Worm (Caenorhabditis elegans) whole organism, L1 larva: ENCODE results near the gene try-4.

Source experiments
- ama-1 ChIP-seq: fragments of 150-350 bp; optimal IDR thresholded peaks from 2 replicates; lab custom pipeline; 2014
- blmp-1 ChIP-seq: fragments of 150-350 bp; optimal IDR thresholded peaks from 2 replicates; lab custom pipeline; 2014; ENCODE audit warnings: missing biosample characterization, missing genetic modification characterization
- ceh-63 ChIP-seq: fragments of 200-800 bp; sonication (Bioruptor generic); optimal IDR thresholded peaks from 2 replicates; lab custom pipeline; 2018; ENCODE audit warnings: mild to moderate bottlenecking, missing genetic modification characterization, missing compliant biosample characterization
- ceh-8 ChIP-seq: fragments of 200-800 bp; sonication (Bioruptor generic); optimal IDR thresholded peaks from 2 replicates; lab custom pipeline; 2018; ENCODE audit warnings: mild to moderate bottlenecking, missing genetic modification characterization, moderate library complexity, missing compliant biosample characterization
- ceh-88 ChIP-seq: fragments of 200-800 bp; sonication (Bioruptor generic); IDR thresholded peaks from 2 replicates; pipeline ENCODE4 v1.3.6; 2022; ENCODE audit warnings: missing genetic modification characterization, missing compliant biosample characterization
- dsc-1 ChIP-seq: sonication (generic microtip); optimal IDR thresholded peaks from 2 replicates; lab custom pipeline; 2016; ENCODE audit warnings: mild to moderate bottlenecking, missing genetic modification characterization, missing compliant biosample characterization
- efl-1 ChIP-seq, 4 experiments: fragments of 150-350 bp; optimal IDR thresholded peaks in 3 of 4; peaks in 1 of 4; 1 replicate in 1 of 4; 2 replicates in 3 of 4; lab custom pipeline; 2014; ENCODE audit warnings: missing biosample characterization in 2 of 4, missing genetic modification characterization in 2 of 4, missing genetic modification reagents in 2 of 4
- egl-13 ChIP-seq: sonication (generic microtip); optimal IDR thresholded peaks from 2 replicates; lab custom pipeline; 2016; ENCODE audit warnings: missing genotype, missing genetic modification reagents, missing genetic modification characterization, missing compliant biosample characterization
- egl-27 ChIP-seq, 2 experiments: fragments of 150-350 bp in 1 of 2; sonication (generic microtip); optimal IDR thresholded peaks; 3 replicates each; lab custom pipeline; 2017 to 2018; ENCODE audit warnings: missing biosample characterization in 2 of 2, missing genetic modification characterization in 2 of 2, missing genetic modification reagents in 2 of 2
- elt-2 ChIP-seq: sonication (generic microtip); optimal IDR thresholded peaks from 2 replicates; lab custom pipeline; 2016; ENCODE audit warnings: missing genetic modification characterization, mild to moderate bottlenecking, inconsistent platforms, missing compliant biosample characterization, missing genetic modification reagents
- fkh-8 ChIP-seq: sonication (generic microtip); optimal IDR thresholded peaks from 2 replicates; lab custom pipeline; 2016; ENCODE audit warnings: mild to moderate bottlenecking, missing genetic modification characterization, missing compliant biosample characterization
- fos-1 ChIP-seq: fragments of 150-350 bp; optimal IDR thresholded peaks from 2 replicates; lab custom pipeline; 2014; ENCODE audit warnings: missing biosample characterization, missing genetic modification characterization
- grh-1 ChIP-seq: fragments of 200-800 bp; sonication (Bioruptor generic); IDR thresholded peaks from 2 replicates; pipeline ENCODE4 v1.3.6; 2022; ENCODE audit warnings: missing genetic modification reagents, missing genetic modification characterization, missing compliant biosample characterization
- hlh-4 ChIP-seq: sonication (generic microtip); optimal IDR thresholded peaks from 2 replicates; lab custom pipeline; 2016; ENCODE audit warnings: mild to moderate bottlenecking, missing genetic modification characterization, missing compliant biosample characterization
- hpl-2 ChIP-seq: fragments of 150-350 bp; optimal IDR thresholded peaks from 2 replicates; lab custom pipeline; 2014; ENCODE audit warnings: missing biosample characterization, missing genetic modification reagents, missing genetic modification characterization
- isw-1 ChIP-seq: fragments of 200-800 bp; sonication (Bioruptor generic); IDR thresholded peaks from 2 replicates; pipeline ENCODE4 v1.3.6; 2022; ENCODE audit warnings: missing genetic modification characterization, missing compliant biosample characterization
- jun-1 ChIP-seq: fragments of 150-350 bp; optimal IDR thresholded peaks from 2 replicates; lab custom pipeline; 2014; ENCODE audit warnings: missing biosample characterization, missing genetic modification reagents, missing genetic modification characterization
- lin-13 ChIP-seq: fragments of 150-350 bp; optimal IDR thresholded peaks from 2 replicates; lab custom pipeline; 2014; ENCODE audit warnings: missing biosample characterization, missing genetic modification reagents, missing genetic modification characterization
- lin-14 ChIP-seq: fragments of 200-800 bp; sonication (Bioruptor generic); optimal IDR thresholded peaks from 2 replicates; lab custom pipeline; 2018; ENCODE audit warnings: mild to moderate bottlenecking, missing genetic modification characterization, moderate library complexity, missing compliant biosample characterization
- lin-15B ChIP-seq: fragments of 150-350 bp; sonication (generic microtip); optimal IDR thresholded peaks from 3 replicates; lab custom pipeline; 2014; ENCODE audit warnings: missing biosample characterization, missing genetic modification characterization
- lin-35 ChIP-seq, 2 experiments: fragments of 150-350 bp; optimal IDR thresholded peaks; 2 replicates each; lab custom pipeline; 2014; ENCODE audit warnings: missing biosample characterization in 2 of 2, missing genetic modification characterization in 2 of 2, missing genetic modification reagents in 2 of 2
- lin-39 ChIP-seq: fragments of 150-350 bp; optimal IDR thresholded peaks from 2 replicates; lab custom pipeline; 2014; ENCODE audit warnings: missing biosample characterization, missing genetic modification reagents, missing genetic modification characterization
- lsy-2 ChIP-seq, 2 experiments: fragments of 150-350 bp; optimal IDR thresholded peaks; 2 replicates each; lab custom pipeline; 2014; ENCODE audit warnings: missing biosample characterization in 2 of 2, missing genetic modification characterization in 2 of 2
- mab-9 ChIP-seq: fragments of 200-800 bp; sonication (Bioruptor generic); IDR thresholded peaks from 2 replicates; pipeline ENCODE4 v1.3.6; 2022; ENCODE audit warnings: missing genetic modification reagents, missing genetic modification characterization, missing compliant biosample characterization
- mef-2 ChIP-seq: fragments of 150-350 bp; optimal IDR thresholded peaks from 2 replicates; lab custom pipeline; 2014; ENCODE audit warnings: missing biosample characterization, missing genetic modification characterization
- nhr-11 ChIP-seq: fragments of 150-350 bp; optimal IDR thresholded peaks from 2 replicates; lab custom pipeline; 2014; ENCODE audit warnings: missing biosample characterization, missing genetic modification characterization
- nhr-12 ChIP-seq: sonication (generic microtip); optimal IDR thresholded peaks from 2 replicates; lab custom pipeline; 2017; ENCODE audit warnings: missing biosample characterization, missing genetic modification characterization
- nhr-19 ChIP-seq: fragments of 200-800 bp; sonication (Bioruptor generic); conservative IDR thresholded peaks from 2 replicates; pipeline ENCODE4 v1.3.6; 2022; ENCODE audit warnings: missing genetic modification characterization, missing compliant biosample characterization
- nhr-71 ChIP-seq: sonication (generic microtip); optimal IDR thresholded peaks from 2 replicates; lab custom pipeline; 2016; ENCODE audit warnings: mild to moderate bottlenecking, missing genetic modification characterization, moderate library complexity, missing compliant biosample characterization
- nhr-85 ChIP-seq: sonication (generic microtip); peaks from one replicate; lab custom pipeline; 2016; ENCODE audit warnings: missing genetic modification characterization, inconsistent platforms, missing compliant biosample characterization
- pax-3 ChIP-seq: fragments of 200-800 bp; sonication (Bioruptor generic); optimal IDR thresholded peaks from 2 replicates; lab custom pipeline; 2018; ENCODE audit warnings: mild to moderate bottlenecking, missing genetic modification characterization, moderate library complexity, missing compliant biosample characterization
- skn-1 ChIP-seq: fragments of 150-350 bp; optimal IDR thresholded peaks from 2 replicates; lab custom pipeline; 2014; ENCODE audit warnings: missing biosample characterization, missing genetic modification characterization
- snu-23 ChIP-seq: sonication (generic microtip); optimal IDR thresholded peaks from 2 replicates; lab custom pipeline; 2016; ENCODE audit warnings: missing genetic modification characterization, missing compliant biosample characterization
- sox-4 ChIP-seq: sonication (generic microtip); optimal IDR thresholded peaks from 2 replicates; lab custom pipeline; 2016; ENCODE audit warnings: missing genetic modification characterization, missing compliant biosample characterization
- unc-130 ChIP-seq: fragments of 150-350 bp; optimal IDR thresholded peaks from 2 replicates; lab custom pipeline; 2017; ENCODE audit warnings: missing biosample characterization, missing genetic modification characterization, inconsistent platforms
- ztf-11 ChIP-seq, 2 experiments: sonication (generic microtip); optimal IDR thresholded peaks; 2 replicates each; lab custom pipeline; 2016 to 2017; ENCODE audit warnings: missing genetic modification characterization in 2 of 2, missing biosample characterization in 1 of 2, missing compliant biosample characterization in 1 of 2
- ztf-4 ChIP-seq: fragments of 150-350 bp; optimal IDR thresholded peaks from 2 replicates; lab custom pipeline; 2014; ENCODE audit warnings: missing biosample characterization, missing genetic modification characterization

Gene try-4

DNA sequence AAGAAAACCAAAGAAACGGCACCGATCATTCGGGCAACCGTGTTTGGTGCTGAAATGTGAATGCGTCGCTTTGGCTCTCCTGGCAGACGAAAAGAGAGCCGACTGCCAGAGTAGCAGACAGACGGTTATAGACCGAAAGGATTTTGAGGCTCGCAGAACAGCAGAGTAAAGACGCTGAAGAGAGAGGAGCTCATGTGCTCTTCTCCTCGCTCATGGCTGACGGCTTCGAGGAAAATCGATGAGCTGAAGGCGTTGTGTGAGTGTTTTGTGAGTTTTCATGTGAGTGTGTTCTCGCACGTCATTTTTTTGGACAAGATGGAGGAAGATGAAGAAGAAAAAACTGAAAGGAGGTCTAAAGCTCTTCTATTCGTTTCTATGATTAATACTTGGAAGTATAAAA, 32.1 kb downstream of the try-4 start, which contains the start of gene sbt-1 (continued):
- no peak for TF ChIP-seq egl-27 (tag; optimal IDR thresholded peaks at IDR 0.05; lab: Kevin White, UChicago)
- peak; percentile 38 for TF ChIP-seq dsc-1
- TF ChIP-seq hpl-2 (GFP tag; lab: Kevin White, UChicago), result no peak
- TF ChIP-seq ceh-8 (GFP tag; lab: Kevin White, UChicago), result no peak
- TF ChIP-seq egl-13 (tag; lab: Kevin White, UChicago), result peak; percentile 30
- peak; percentile 27 for TF ChIP-seq lin-13 (GFP tag; lab: Kevin White, UChicago)
- TF ChIP-seq fos-1, result peak; percentile 37
- no peak for TF ChIP-seq nhr-85 (tag; lab: Kevin White, UChicago)
- TF ChIP-seq ztf-4 (tag; lab: Kevin White, UChicago), result no peak
- no peak for TF ChIP-seq elt-2
- TF ChIP-seq isw-1, result peak; percentile 69
- peak; percentile 75 for TF ChIP-seq nhr-71 (tag; lab: Kevin White, UChicago)
- TF ChIP-seq hlh-4, result no peak
- TF ChIP-seq ama-1, result no peak
- TF ChIP-seq snu-23, result peak; percentile 64
- TF ChIP-seq lin-14 (GFP tag; lab: Kevin White, UChicago), result peak; percentile 90
- no peak for TF ChIP-seq mef-2 (tag; lab: Kevin White, UChicago)
- peak; percentile 93 for TF ChIP-seq fkh-8 (tag; lab: Kevin White, UChicago)
- TF ChIP-seq lsy-2 (tag; optimal IDR thresholded peaks at IDR 0.05; lab: Kevin White, UChicago), result peak; percentile 46 to 79
- TF ChIP-seq nhr-19 (GFP tag; lab: Robert Waterston, UW), result peak; percentile 12; the same call in 1 of the 2 replicates
- TF ChIP-seq efl-1 (optimal IDR thresholded peaks at IDR 0.05; lab: Kevin White, UChicago), result peak; percentile 49 to 64
- TF ChIP-seq efl-1 (GFP tag; optimal IDR thresholded peaks at IDR 0.05 in 1 of 2; lab: Kevin White, UChicago), result peak in 1 of 2 experiments; percentile 7
- TF ChIP-seq unc-130 (tag; lab: Kevin White, UChicago), result no peak
- TF ChIP-seq lin-39 (tag; lab: Kevin White, UChicago), result no peak
- peak; percentile 62 for TF ChIP-seq pax-3 (tag; lab: Kevin White, UChicago)
- no peak for TF ChIP-seq ztf-11 (tag; optimal IDR thresholded peaks at IDR 0.05; lab: Kevin White, UChicago)
- TF ChIP-seq lin-35 (GFP tag; optimal IDR thresholded peaks at IDR 0.05; lab: Kevin White, UChicago), result peak in 1 of 2 experiments; percentile 63

DNA sequence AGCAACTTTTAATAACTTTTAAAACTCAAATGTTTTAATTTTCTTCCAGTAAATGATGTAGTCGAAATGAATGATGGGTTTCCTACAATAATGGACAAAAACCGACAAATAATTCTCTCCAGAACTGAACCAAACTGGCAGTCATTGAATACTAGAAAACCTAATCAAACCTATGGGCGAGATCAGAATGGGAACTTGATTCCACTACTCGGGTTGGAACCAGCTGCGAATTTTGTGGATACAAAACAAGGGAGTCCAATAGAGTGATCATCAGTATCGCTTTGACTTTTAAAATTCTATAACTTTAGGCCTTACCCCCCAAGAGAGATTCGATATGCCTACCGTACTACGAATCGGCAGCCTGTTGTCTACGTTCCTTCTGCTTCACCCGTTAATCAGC, 34.3 kb downstream of the try-4 start:
- TF ChIP-seq skn-1 (tag; lab: Kevin White, UChicago) (no peak), ceh-88 (GFP tag; lab: Robert Waterston, UW) (no peak), sox-4 (tag; lab: Kevin White, UChicago) (no peak), mab-9 (GFP tag; lab: Robert Waterston, UW) (no peak), egl-27 (tag; optimal IDR thresholded peaks at IDR 0.05; lab: Kevin White, UChicago) (no peak), nhr-11 (tag; lab: Kevin White, UChicago) (no peak)

DNA sequence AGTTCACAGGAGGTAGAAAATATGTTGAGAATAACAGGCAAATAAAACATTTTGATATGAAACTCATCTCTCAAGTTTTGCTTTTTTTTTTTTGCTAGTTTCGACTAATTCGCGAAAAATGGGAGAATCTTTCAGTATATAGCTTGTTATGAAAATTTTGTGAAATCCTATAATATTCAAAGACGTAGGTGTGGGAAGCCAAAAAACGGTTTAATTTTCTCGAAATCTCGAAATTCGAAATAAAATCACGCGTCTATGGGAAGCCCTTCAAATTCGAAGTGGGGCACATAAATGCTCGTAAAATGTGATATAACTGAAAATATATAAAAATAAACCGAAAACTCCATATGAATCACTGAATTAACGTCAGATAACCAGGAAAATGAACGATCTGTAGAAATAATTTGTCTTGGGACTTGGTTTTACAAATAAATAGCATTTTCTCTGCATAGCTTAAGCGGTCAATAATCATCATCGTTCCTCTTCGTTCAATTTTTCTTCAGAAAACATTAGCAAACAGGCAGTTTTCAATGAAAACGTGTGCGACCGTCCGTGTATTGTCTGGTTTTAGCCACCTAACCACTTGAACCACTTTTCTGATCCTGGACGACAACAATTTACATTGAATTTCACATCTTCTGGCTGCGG, 35.9 kb downstream of the try-4 start, which contains the start of the genes gcy-22 and grl-14:
gcy-22 (minus strand) TSS at position 101 of the 648 bp plus-strand sequence.
grl-14 (plus strand) TSS at position 598 of the 648 bp plus-strand sequence.
- TF ChIP-seq ceh-63 (no peak), pax-3 (tag; lab: Kevin White, UChicago) (no peak), grh-1 (GFP tag; lab: Robert Waterston, UW) (no peak), lin-15B (no peak), ztf-11 (tag; optimal IDR thresholded peaks at IDR 0.05; lab: Kevin White, UChicago) (no peak), mef-2 (tag; lab: Kevin White, UChicago) (no peak)

DNA sequence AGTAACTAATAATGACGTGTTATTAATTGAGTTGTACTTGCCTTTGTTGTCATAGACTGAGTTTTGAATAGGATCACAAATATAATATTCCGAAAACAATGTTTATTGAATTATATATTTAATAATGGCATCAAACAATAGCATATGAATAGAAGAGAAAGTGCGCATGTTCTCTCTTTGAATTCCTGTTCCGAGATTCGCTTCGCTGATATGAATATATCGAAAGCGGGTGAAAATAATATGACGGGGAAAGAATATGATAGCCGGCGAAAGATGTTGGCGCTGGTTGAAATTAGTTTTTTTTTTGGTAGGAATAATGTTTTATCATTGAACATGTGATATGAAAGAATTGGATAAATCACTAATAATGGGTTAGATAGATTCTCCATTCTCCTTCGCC, 40.9 kb downstream of the try-4 start, which contains the start of gene T03D8.6:
T03D8.6 (minus strand) TSS at position 298 of the 400 bp plus-strand sequence.
- TF ChIP-seq nhr-12, result no peak
- no peak for TF ChIP-seq mef-2 (tag; lab: Kevin White, UChicago)
- TF ChIP-seq ceh-63, result no peak
- peak; percentile 68 for TF ChIP-seq blmp-1 (tag; lab: Kevin White, UChicago)
- no peak for TF ChIP-seq jun-1 (tag; lab: Kevin White, UChicago)
